Fruit fly (Drosophila melanogaster) whole organism, prepupa: ENCODE results near the gene msd1.

Experiments used
- Blimp-1 ChIP-seq: fragments of 200-800 bp; sonication (Bioruptor generic); optimal IDR thresholded peaks from 3 replicates; lab custom pipeline; 2017; ENCODE audit warnings: missing biosample characterization, missing genetic modification characterization, mild to moderate bottlenecking, moderate library complexity, missing genetic modification reagents
- Gug ChIP-seq: fragments of 200-800 bp; sonication (Bioruptor generic); IDR thresholded peaks from 2 replicates; pipeline ENCODE4 v1.3.6; 2022; ENCODE audit warnings: missing biosample characterization, missing genetic modification characterization
- Lpt ChIP-seq: fragments of 200-800 bp; sonication (Bioruptor generic); optimal IDR thresholded peaks from 3 replicates; lab custom pipeline; 2016; ENCODE audit warnings: missing biosample characterization, missing genetic modification characterization
- Smox ChIP-seq: fragments of 200-800 bp; sonication (Bioruptor generic); optimal IDR thresholded peaks from 3 replicates; lab custom pipeline; 2016; ENCODE audit warnings: missing biosample characterization, missing genetic modification characterization
- svp ChIP-seq: fragments of 200-800 bp; sonication (Bioruptor generic); peaks from one replicate; lab custom pipeline; 2016; ENCODE audit warnings: missing biosample characterization, missing genetic modification characterization

DNA sequence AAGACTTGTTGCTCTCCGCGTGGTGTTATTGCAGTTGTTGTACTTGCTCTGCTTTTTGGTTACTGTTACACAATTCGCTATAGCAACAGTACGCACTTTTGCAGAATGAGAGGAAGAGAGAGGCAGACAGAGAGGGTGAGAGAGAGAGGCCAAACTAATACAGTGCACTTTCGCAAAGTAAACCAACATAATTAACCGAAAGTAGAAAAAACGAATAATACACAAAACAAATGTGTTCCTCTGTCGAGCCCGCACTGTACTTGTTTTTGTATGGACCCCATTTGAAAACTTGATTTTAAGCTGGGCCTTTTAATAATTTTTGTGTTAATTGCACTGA, 3.9 kb downstream of the msd1 start:
- TF ChIP-seq svp (GFP tag; lab: Kevin White, UChicago) (peak; percentile 88), Blimp-1 (GFP tag; lab: Kevin White, UChicago) (no peak), Lpt (GFP tag; lab: Kevin White, UChicago) (peak; percentile 62), Gug (GFP tag; lab: Robert Waterston, UW) (peak; percentile 70), Smox (GFP tag; lab: Kevin White, UChicago) (no peak)
